Worm (Caenorhabditis elegans) whole organism, mixed stage, embryonic: ENCODE results near the gene pqn-80.

Experiments
- M03D4.4 ChIP-seq: sonication (generic microtip); optimal IDR thresholded peaks from 2 replicates; lab custom pipeline; 2017; ENCODE audit warnings: mild to moderate bottlenecking, missing genetic modification characterization, missing compliant biosample characterization
- bed-3 ChIP-seq: fragments of 200-800 bp; sonication (Bioruptor generic); optimal IDR thresholded peaks from 3 replicates; lab custom pipeline; 2018; ENCODE audit warnings: mild to moderate bottlenecking, missing genetic modification characterization, moderate library complexity, missing compliant biosample characterization
- blmp-1 ChIP-seq: fragments of 150-350 bp; optimal IDR thresholded peaks from 2 replicates; lab custom pipeline; 2014; ENCODE audit warnings: missing biosample characterization, missing genetic modification characterization
- ceh-39 ChIP-seq: fragments of 150-350 bp; optimal IDR thresholded peaks from 2 replicates; lab custom pipeline; 2014; ENCODE audit warnings: missing biosample characterization, missing genetic modification characterization
- ceh-43 ChIP-seq: fragments of 200-800 bp; sonication (Bioruptor generic); optimal IDR thresholded peaks from 2 replicates; lab custom pipeline; 2018; ENCODE audit warnings: mild to moderate bottlenecking, missing genetic modification characterization, moderate library complexity, missing compliant biosample characterization
- ceh-83 ChIP-seq: fragments of 200-800 bp; sonication (Bioruptor generic); optimal IDR thresholded peaks from 2 replicates; lab custom pipeline; 2018; ENCODE audit warnings: mild to moderate bottlenecking, missing genetic modification characterization, missing compliant biosample characterization
- ces-1 ChIP-seq: fragments of 150-350 bp; optimal IDR thresholded peaks from 2 replicates; lab custom pipeline; 2014; ENCODE audit warnings: missing biosample characterization, missing genetic modification reagents, missing genetic modification characterization
- cnd-1 ChIP-seq: fragments of 200-800 bp; sonication (Bioruptor generic); optimal IDR thresholded peaks from 2 replicates; lab custom pipeline; 2018; ENCODE audit warnings: mild to moderate bottlenecking, missing genetic modification characterization, missing compliant biosample characterization
- drap-1 ChIP-seq: fragments of 200-800 bp; sonication (Bioruptor generic); optimal IDR thresholded peaks from 3 replicates; lab custom pipeline; 2018; ENCODE audit warnings: mild to moderate bottlenecking, missing genetic modification characterization, missing compliant biosample characterization
- elt-1 ChIP-seq: sonication (generic microtip); optimal IDR thresholded peaks from 2 replicates; lab custom pipeline; 2017; ENCODE audit warnings: missing genetic modification characterization, mild to moderate bottlenecking, missing compliant biosample characterization, antibody characterized with exemption, moderate library complexity, borderline replicate concordance; ENCODE audit not compliant: insufficient read depth
- elt-3 ChIP-seq: fragments of 150-350 bp; optimal IDR thresholded peaks from 2 replicates; lab custom pipeline; 2014; ENCODE audit warnings: missing biosample characterization, missing genetic modification characterization
- flh-1 ChIP-seq: fragments of 200-800 bp; sonication (Bioruptor generic); optimal IDR thresholded peaks from 2 replicates; lab custom pipeline; 2018; ENCODE audit warnings: mild to moderate bottlenecking, missing genetic modification characterization, moderate library complexity, missing compliant biosample characterization
- ham-2 ChIP-seq: fragments of 200-800 bp; sonication (Bioruptor generic); optimal IDR thresholded peaks from 2 replicates; lab custom pipeline; 2018; ENCODE audit warnings: mild to moderate bottlenecking, missing genetic modification characterization, missing compliant biosample characterization
- hlh-1 ChIP-seq: fragments of 150-350 bp; optimal IDR thresholded peaks from 2 replicates; lab custom pipeline; 2014; ENCODE audit warnings: missing biosample characterization, missing genetic modification reagents, missing genetic modification characterization
- lin-13 ChIP-seq: fragments of 150-350 bp; optimal IDR thresholded peaks from 2 replicates; lab custom pipeline; 2014; ENCODE audit warnings: missing biosample characterization, missing genetic modification characterization
- lin-32 ChIP-seq: fragments of 200-800 bp; sonication (Bioruptor generic); optimal IDR thresholded peaks from 2 replicates; lab custom pipeline; 2018; ENCODE audit warnings: mild to moderate bottlenecking, missing genetic modification characterization, missing compliant biosample characterization
- lsy-2 ChIP-seq: fragments of 150-350 bp; optimal IDR thresholded peaks from 2 replicates; lab custom pipeline; 2014; ENCODE audit warnings: missing biosample characterization, missing genetic modification characterization
- mab-5 ChIP-seq: fragments of 150-350 bp; optimal IDR thresholded peaks from 2 replicates; lab custom pipeline; 2014; ENCODE audit warnings: missing biosample characterization, missing genetic modification characterization
- mep-1 ChIP-seq: fragments of 150-350 bp; optimal IDR thresholded peaks from 2 replicates; lab custom pipeline; 2017; ENCODE audit warnings: missing biosample characterization, missing genetic modification reagents, missing genetic modification characterization, inconsistent platforms
- mls-2 ChIP-seq: sonication (generic microtip); optimal IDR thresholded peaks from 2 replicates; lab custom pipeline; 2016; ENCODE audit warnings: mild to moderate bottlenecking, missing genetic modification characterization, moderate library complexity, missing compliant biosample characterization
- nhr-12 ChIP-seq: fragments of 150-350 bp; optimal IDR thresholded peaks from 2 replicates; lab custom pipeline; 2014; ENCODE audit warnings: missing biosample characterization, missing genetic modification characterization
- nhr-2 ChIP-seq: fragments of 150-350 bp; optimal IDR thresholded peaks from 2 replicates; lab custom pipeline; 2014; ENCODE audit warnings: missing biosample characterization, missing genetic modification characterization
- nhr-237 ChIP-seq: fragments of 150-350 bp; optimal IDR thresholded peaks from 2 replicates; lab custom pipeline; 2014; ENCODE audit warnings: missing biosample characterization, missing genetic modification characterization
- nhr-28 ChIP-seq: fragments of 150-350 bp; optimal IDR thresholded peaks from 2 replicates; lab custom pipeline; 2014; ENCODE audit warnings: missing biosample characterization, missing genetic modification characterization
- nhr-76 ChIP-seq: sonication (generic microtip); optimal IDR thresholded peaks from 2 replicates; lab custom pipeline; 2017; ENCODE audit warnings: missing biosample characterization, missing genetic modification characterization
- pha-4 ChIP-seq: fragments of 150-350 bp; optimal IDR thresholded peaks from 2 replicates; lab custom pipeline; 2018; ENCODE audit warnings: missing biosample characterization, missing genetic modification reagents, missing genetic modification characterization
- sem-2 ChIP-seq: fragments of 200-800 bp; sonication (Bioruptor generic); optimal IDR thresholded peaks from 2 replicates; lab custom pipeline; 2018; ENCODE audit warnings: mild to moderate bottlenecking, missing genetic modification characterization, missing compliant biosample characterization
- snpc-4 ChIP-seq: fragments of 150-350 bp; optimal IDR thresholded peaks from 2 replicates; lab custom pipeline; 2014; ENCODE audit warnings: missing biosample characterization, missing genetic modification characterization
- sptf-1 ChIP-seq: sonication (generic microtip); optimal IDR thresholded peaks from 2 replicates; lab custom pipeline; 2017; ENCODE audit warnings: mild to moderate bottlenecking, missing genetic modification characterization, moderate library complexity, missing compliant biosample characterization
- tbx-8 ChIP-seq: fragments of 200-800 bp; sonication (Bioruptor generic); optimal IDR thresholded peaks from 2 replicates; lab custom pipeline; 2018; ENCODE audit warnings: mild to moderate bottlenecking, missing genetic modification characterization, moderate library complexity, missing compliant biosample characterization
- unc-120 ChIP-seq: sonication (generic microtip); optimal IDR thresholded peaks from 2 replicates; lab custom pipeline; 2017; ENCODE audit warnings: missing genetic modification characterization, missing compliant biosample characterization; ENCODE audit not compliant: poor library complexity, severe bottlenecking
- unc-39 ChIP-seq: fragments of 150-350 bp; optimal IDR thresholded peaks from 2 replicates; lab custom pipeline; 2014; ENCODE audit warnings: missing biosample characterization, missing genetic modification characterization
- unc-62 ChIP-seq: fragments of 150-350 bp; optimal IDR thresholded peaks from 2 replicates; lab custom pipeline; 2014; ENCODE audit warnings: missing biosample characterization, missing genetic modification reagents, missing genetic modification characterization
- zip-8 ChIP-seq: fragments of 150-350 bp; optimal IDR thresholded peaks from 2 replicates; lab custom pipeline; 2014; ENCODE audit warnings: missing biosample characterization, missing genetic modification characterization
- ztf-11 ChIP-seq: fragments of 150-350 bp; optimal IDR thresholded peaks from 2 replicates; lab custom pipeline; 2014; ENCODE audit warnings: missing biosample characterization, missing genetic modification characterization

pqn-80 gene

ce11 chrIII:12614669-12615451 is 11.5 kb upstream of the pqn-80 start:
- TF ChIP-seq cnd-1 (peak; percentile 75), elt-1 (tag; lab: Kevin White, UChicago) (peak; percentile 74), unc-62 (GFP tag; lab: Kevin White, UChicago) (peak; percentile 61), lin-13 (peak; percentile 20), hlh-1 (peak; percentile 61), unc-120 (tag; lab: Kevin White, UChicago) (peak; percentile 23), ceh-43 (peak; percentile 54), ham-2 (peak; percentile 50), mls-2 (peak; percentile 54), lin-32 (GFP tag; lab: Kevin White, UChicago) (peak; percentile 61), M03D4.4 (tag; lab: Kevin White, UChicago) (no peak), ceh-39 (tag; lab: Kevin White, UChicago) (peak; percentile 51), ztf-11 (tag; lab: Kevin White, UChicago) (no peak), nhr-2 (tag; lab: Kevin White, UChicago) (peak; percentile 58), tbx-8 (peak; percentile 31), zip-8 (tag; lab: Kevin White, UChicago) (peak; percentile 84), flh-1 (no peak), ces-1 (GFP tag; lab: Kevin White, UChicago) (peak; percentile 90), sem-2 (GFP tag; lab: Kevin White, UChicago) (no peak)
- TF ChIP-seq, all 35 proteins: peak for 15

ce11 chrIII:12615859-12616439 is 10.4 kb upstream of the pqn-80 start:
- peak; percentile 67 for TF ChIP-seq cnd-1
- peak; percentile 34 for TF ChIP-seq sptf-1
- TF ChIP-seq ceh-43, result peak; percentile 65
- TF ChIP-seq ces-1 (GFP tag; lab: Kevin White, UChicago), result peak; percentile 73
- no peak for TF ChIP-seq nhr-76 (tag; lab: Kevin White, UChicago)
- peak; percentile 24 for TF ChIP-seq tbx-8
- TF ChIP-seq blmp-1 (tag; lab: Kevin White, UChicago), result no peak

ce11 chrIII:12616990-12617393 is 9.4 kb upstream of the pqn-80 start:
- TF ChIP-seq ztf-11 (tag; lab: Kevin White, UChicago) (no peak), flh-1 (no peak), ces-1 (GFP tag; lab: Kevin White, UChicago) (no peak), ceh-83 (GFP tag; lab: Kevin White, UChicago) (no peak), unc-62 (GFP tag; lab: Kevin White, UChicago) (peak; percentile 77), nhr-28 (tag; lab: Kevin White, UChicago) (no peak), sptf-1 (no peak), hlh-1 (no peak), lin-32 (GFP tag; lab: Kevin White, UChicago) (no peak), bed-3 (GFP tag; lab: Kevin White, UChicago) (no peak), unc-39 (tag; lab: Kevin White, UChicago) (no peak), unc-120 (tag; lab: Kevin White, UChicago) (no peak), nhr-2 (tag; lab: Kevin White, UChicago) (peak; percentile 56), tbx-8 (peak; percentile 6), cnd-1 (no peak), mep-1 (tag; lab: Kevin White, UChicago) (peak; percentile 18), M03D4.4 (tag; lab: Kevin White, UChicago) (no peak), pha-4 (tag; lab: Kevin White, UChicago) (peak; percentile 72), mab-5 (tag; lab: Kevin White, UChicago) (no peak), lin-13 (no peak), ham-2 (peak; percentile 73), sem-2 (GFP tag; lab: Kevin White, UChicago) (no peak), elt-1 (tag; lab: Kevin White, UChicago) (peak; percentile 85), nhr-12 (tag; lab: Kevin White, UChicago) (no peak), nhr-76 (tag; lab: Kevin White, UChicago) (no peak), snpc-4 (tag; lab: Kevin White, UChicago) (no peak), lsy-2 (tag; lab: Kevin White, UChicago) (no peak), blmp-1 (tag; lab: Kevin White, UChicago) (no peak), ceh-43 (no peak), elt-3 (tag; lab: Kevin White, UChicago) (no peak), nhr-237 (tag; lab: Kevin White, UChicago) (peak; percentile 9), zip-8 (tag; lab: Kevin White, UChicago) (no peak), mls-2 (no peak), ceh-39 (tag; lab: Kevin White, UChicago) (no peak), drap-1 (GFP tag; lab: Kevin White, UChicago) (no peak)
